Worm (Caenorhabditis elegans): Measurements from ENCODE around the gene asps-1.
A peak's percentile ranks its signal among the peaks of the same experiment; 100 is the strongest.

Gene asps-1

DNA sequence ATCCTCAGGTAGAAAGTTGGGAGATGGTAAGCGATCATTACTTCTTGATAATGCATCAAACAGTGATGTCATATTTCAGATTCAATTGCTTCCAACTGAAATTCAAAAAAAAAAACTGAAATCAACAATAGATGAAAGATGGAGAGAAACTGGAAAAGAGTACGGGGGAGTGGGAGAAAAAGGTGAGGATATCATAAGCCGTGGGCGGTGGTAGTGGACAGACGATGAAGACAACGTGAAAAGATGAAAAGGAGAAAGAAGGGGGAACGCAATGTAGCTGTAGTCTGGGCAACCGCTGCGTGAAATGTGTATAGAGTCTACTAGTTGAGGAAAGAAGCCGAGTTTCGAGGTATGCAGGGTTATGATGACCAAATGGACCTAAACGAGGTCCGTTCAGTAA lies 9.9 kb downstream of the asps-1 start, which contains the start of gene che-12:
TSS of gene che-12 (minus strand) at position 101 of the 400 bp plus-strand sequence.
- peak; percentile 38 for TF ChIP-seq fkh-8 (tag; optimal IDR thresholded peaks at IDR 0.05)
- no peak for TF ChIP-seq C34B4.2 (tag; optimal IDR thresholded peaks at IDR 0.05)

DNA sequence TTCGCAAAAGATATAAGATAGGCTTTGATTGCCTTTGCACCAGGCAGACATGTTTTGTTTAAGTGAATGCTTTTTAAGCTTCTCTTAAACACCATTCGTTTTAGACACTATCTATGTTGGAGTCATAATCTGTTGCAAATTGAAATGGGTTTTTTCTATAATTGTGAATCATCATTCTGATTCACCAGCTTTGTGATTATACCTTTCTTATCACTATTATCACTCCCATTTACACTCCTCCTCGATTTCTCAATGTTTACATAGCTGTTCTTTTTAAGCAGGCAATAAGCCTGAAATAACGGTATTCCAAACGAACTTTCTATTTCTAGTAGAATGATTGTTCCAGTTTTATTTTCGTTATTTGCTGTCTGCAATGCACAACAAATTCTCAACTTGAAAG lies 20.1 kb downstream of the asps-1 start, which contains the start of gene B0024.4:
TSS of gene B0024.4 (plus strand) at position 301 of the 400 bp plus-strand sequence.
- TF ChIP-seq nhr-47 (tag; optimal IDR thresholded peaks at IDR 0.05) (no peak), nhr-20 (tag; optimal IDR thresholded peaks at IDR 0.05) (no peak), ceh-82 (tag; optimal IDR thresholded peaks at IDR 0.05) (no peak), Y116A8C.19 (tag; optimal IDR thresholded peaks at IDR 0.05; ENCODE audit: borderline replicate concordance) (no peak), lsy-2 (tag; optimal IDR thresholded peaks at IDR 0.05) (no peak), sox-4 (tag; optimal IDR thresholded peaks at IDR 0.05) (no peak), lin-14 (GFP tag; optimal IDR thresholded peaks at IDR 0.05) (no peak), ceh-63 (GFP tag; optimal IDR thresholded peaks at IDR 0.05) (no peak), aly-2 (tag; optimal IDR thresholded peaks at IDR 0.05) (no peak), nhr-84 (tag; optimal IDR thresholded peaks at IDR 0.05) (no peak), ztf-4 (tag; optimal IDR thresholded peaks at IDR 0.05) (no peak), nhr-71 (tag; optimal IDR thresholded peaks at IDR 0.05) (no peak), nhr-19 (GFP tag; conservative IDR thresholded peaks at IDR 0.05) (no peak), mab-9 (GFP tag; IDR thresholded peaks at IDR 0.05) (no peak), hlh-17 (GFP tag; optimal IDR thresholded peaks at IDR 0.05; ENCODE audit: borderline replicate concordance) (no peak)

DNA sequence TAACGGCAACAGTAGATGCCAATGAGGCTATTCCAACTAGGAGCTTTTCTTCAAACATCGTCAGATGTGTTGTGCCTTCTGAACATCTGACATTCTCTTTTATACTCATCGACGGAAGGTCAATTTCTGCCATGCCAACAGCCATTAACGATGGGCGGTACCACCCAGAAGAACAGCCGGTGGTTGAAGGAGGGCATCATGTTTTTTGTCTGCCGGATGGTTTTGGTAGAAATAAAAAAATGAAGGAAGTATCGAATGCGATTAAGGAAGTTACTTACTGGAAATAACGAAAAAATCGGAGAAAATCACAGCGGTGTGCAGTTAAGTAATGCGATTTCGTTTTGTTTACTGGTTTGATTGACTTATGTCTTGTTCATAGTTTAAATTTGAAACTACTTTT lies 22.6 kb downstream of the asps-1 start, which contains the start of gene col-150:
TSS of gene col-150 (minus strand) at position 101 of the 400 bp plus-strand sequence.
- TF ChIP-seq ztf-4 (tag; optimal IDR thresholded peaks at IDR 0.05) (no peak), nhr-85 (tag) (peak; percentile 29)

DNA sequence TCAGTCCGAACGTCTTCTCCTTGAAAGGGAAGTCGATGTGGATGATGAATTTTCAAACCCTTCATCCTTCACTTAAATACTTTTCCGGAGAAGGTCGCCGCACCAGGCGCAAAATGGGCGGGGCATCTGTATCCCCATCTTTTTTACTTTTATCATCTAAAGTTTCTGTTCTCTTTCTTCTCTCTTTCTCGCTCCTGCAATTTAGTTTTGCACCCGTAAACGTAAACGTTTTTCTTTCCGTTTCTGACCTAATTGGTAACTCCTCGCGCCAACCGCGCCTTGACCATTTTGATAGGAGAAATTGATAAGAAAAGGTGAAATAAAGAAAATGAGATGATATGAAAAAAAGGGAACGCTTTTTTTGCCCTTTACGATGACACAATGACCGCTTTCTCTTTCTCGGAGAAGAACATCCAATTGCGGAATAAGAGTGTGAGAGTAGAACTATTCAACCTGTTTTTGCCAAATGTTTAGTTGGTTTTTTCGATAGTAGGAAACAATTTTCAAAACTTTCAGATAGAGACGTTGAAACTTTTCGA lies 24.3 kb downstream of the asps-1 start, which contains the start of gene col-149:
TSS of gene col-149 (minus strand) at position 51 of the 539 bp plus-strand sequence.
- peak; percentile 99 for TF ChIP-seq blmp-1 (tag; optimal IDR thresholded peaks at IDR 0.05)
- peak in 2 of 6 experiments; percentile 15 to 59 for TF ChIP-seq elt-3 (tag; optimal IDR thresholded peaks at IDR 0.05)
- TF ChIP-seq nhr-237 (tag; optimal IDR thresholded peaks at IDR 0.05) = no peak
- no peak for TF ChIP-seq tbx-2 (tag; optimal IDR thresholded peaks at IDR 0.05)
- TF ChIP-seq lin-14 (GFP tag; optimal IDR thresholded peaks at IDR 0.05) = peak; percentile 20

DNA sequence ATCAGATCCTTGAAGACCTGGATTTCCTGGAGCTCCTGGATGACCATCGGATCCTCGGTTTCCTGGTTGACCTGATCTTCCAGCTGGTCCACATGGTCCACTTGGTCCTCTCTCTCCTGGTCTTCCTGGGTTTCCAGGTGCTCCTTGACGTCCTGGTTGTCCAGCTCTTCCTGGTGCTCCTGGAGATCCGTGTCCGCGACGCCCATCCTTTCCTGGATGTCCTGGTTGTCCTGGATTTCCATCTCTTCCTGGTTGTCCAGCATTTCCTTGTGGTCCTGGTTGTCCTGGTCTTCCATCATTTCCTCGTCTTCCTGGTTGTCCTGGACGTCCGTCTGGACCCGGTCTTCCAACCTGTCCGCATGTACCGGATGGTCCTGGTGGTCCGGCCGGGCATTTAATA lies 25.3 kb downstream of the asps-1 start:
- TF ChIP-seq efl-1 (optimal IDR thresholded peaks at IDR 0.05) (no peak), efl-1 (GFP tag; optimal IDR thresholded peaks at IDR 0.05 in 1 of 2) (peak in 1 of 2 experiments; percentile 68), dsc-1 (tag; optimal IDR thresholded peaks at IDR 0.05) (no peak)

DNA sequence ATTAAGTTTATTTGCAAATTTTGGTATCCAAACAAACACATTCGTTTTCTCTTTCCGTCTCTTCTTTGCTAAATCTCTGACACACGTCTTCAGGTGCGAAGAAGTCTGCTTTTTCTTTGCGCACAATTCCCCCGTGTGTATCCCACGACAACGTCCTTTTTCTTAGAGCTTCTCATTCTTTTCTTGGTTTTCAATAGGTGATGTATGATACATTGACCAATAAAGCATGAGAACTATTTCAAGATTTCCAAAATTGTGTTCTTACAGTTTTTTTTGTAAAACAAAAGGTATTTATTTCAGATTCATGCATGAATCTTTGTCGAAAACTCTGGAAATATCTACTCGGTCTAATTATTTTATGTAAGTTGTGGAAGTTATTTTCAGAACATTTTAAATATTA lies 27.5 kb downstream of the asps-1 start, which contains the start of gene B0024.15:
TSS of gene B0024.15 (plus strand) at position 301 of the 400 bp plus-strand sequence.
- TF ChIP-seq hlh-4 (tag; optimal IDR thresholded peaks at IDR 0.05) (no peak), fkh-8 (tag; optimal IDR thresholded peaks at IDR 0.05) (peak; percentile 35), nhr-11 (tag; optimal IDR thresholded peaks at IDR 0.05) (no peak), snpc-4 (tag; optimal IDR thresholded peaks at IDR 0.05) (no peak), sox-4 (tag; optimal IDR thresholded peaks at IDR 0.05) (no peak), nhr-20 (tag; optimal IDR thresholded peaks at IDR 0.05) (no peak)

DNA sequence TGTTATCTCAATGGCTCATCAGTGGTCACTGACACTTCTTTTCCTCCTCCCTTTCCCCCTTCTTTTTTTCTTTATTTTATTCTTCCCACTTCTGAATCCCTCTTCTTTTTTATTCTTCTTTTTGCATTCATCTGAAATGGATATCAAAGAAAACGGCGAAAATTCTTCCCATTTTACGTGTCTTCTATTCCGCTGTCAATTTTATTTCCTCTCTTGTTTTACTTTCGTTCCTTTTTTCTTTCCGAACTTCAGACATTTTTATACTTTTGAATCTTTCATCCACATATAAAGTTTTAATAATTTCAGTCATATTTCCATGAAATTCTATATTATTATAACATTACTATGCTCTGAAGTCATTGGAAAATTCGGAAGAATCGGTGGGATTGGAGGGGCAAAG lies 29.9 kb downstream of the asps-1 start, which contains the start of gene B0024.3:
TSS of gene B0024.3 (plus strand) at position 301 of the 400 bp plus-strand sequence.
- peak in 1 of 2 experiments; percentile 8 for TF ChIP-seq lsy-2 (tag; optimal IDR thresholded peaks at IDR 0.05)
- TF ChIP-seq hlh-4 (tag; optimal IDR thresholded peaks at IDR 0.05) = no peak
- TF ChIP-seq lin-14 (GFP tag; optimal IDR thresholded peaks at IDR 0.05) = peak; percentile 34
